Fruit fly (Drosophila melanogaster): ENCODE data around the gene Smn.

The Smn gene

DNA sequence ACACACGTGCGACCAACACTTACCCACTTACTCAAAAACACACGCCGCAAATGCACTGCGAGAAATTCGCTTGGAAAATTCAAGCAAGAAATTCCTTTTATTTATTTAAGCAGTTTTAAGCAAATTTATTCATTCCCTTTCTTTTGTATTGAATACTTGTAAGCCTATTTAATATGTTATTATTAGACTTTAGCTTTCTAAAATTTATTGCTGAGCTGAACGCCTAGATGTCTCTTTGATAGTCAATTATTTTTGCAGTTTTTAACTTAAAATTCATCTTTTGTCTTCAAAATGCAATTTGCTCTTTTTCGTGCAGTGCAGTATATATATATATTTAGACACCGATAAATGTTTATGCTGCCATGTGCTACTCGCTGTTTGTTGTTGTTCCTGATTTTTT is 47.4 kb downstream of the Smn start (continued):
- peak; percentile 70 for TF ChIP-seq croc (GFP tag; conservative IDR thresholded peaks at IDR 0.05)
- peak; percentile 27 for TF ChIP-seq Jarid2 (GFP tag; optimal IDR thresholded peaks at IDR 0.05)
- TF ChIP-seq Ptx1 (GFP tag; IDR thresholded peaks at IDR 0.05): peak; percentile 79
- TF ChIP-seq cas (GFP tag; IDR thresholded peaks at IDR 0.05): no peak
- TF ChIP-seq ERR (GFP tag; optimal IDR thresholded peaks at IDR 0.05): no peak
- no peak for TF ChIP-seq Dll (GFP tag; IDR thresholded peaks at IDR 0.05; ENCODE audit: partially characterized antibody)
- TF ChIP-seq sna (GFP tag; IDR thresholded peaks at IDR 0.05; ENCODE audit: partially characterized antibody): no peak
- TF ChIP-seq ato (GFP tag; IDR thresholded peaks at IDR 0.05; ENCODE audit: partially characterized antibody): no peak
- peak; percentile 36; the same call in 1 of the 2 replicates for TF ChIP-seq CG11085 (GFP tag; IDR thresholded peaks at IDR 0.05)
- peak; percentile 9 for TF ChIP-seq CG7928 (GFP tag; optimal IDR thresholded peaks at IDR 0.05)
- peak; percentile 59 for TF ChIP-seq kay (GFP tag; optimal IDR thresholded peaks at IDR 0.05)
- peak; percentile 84 for TF ChIP-seq nau (GFP tag; optimal IDR thresholded peaks at IDR 0.05)
- TF ChIP-seq Bdp1 (GFP tag; optimal IDR thresholded peaks at IDR 0.05): no peak
- peak; percentile 85 for TF ChIP-seq CG14710 (tag; optimal IDR thresholded peaks at IDR 0.05)
- peak; percentile 78 for TF ChIP-seq chif (GFP tag; optimal IDR thresholded peaks at IDR 0.05)
- no peak for TF ChIP-seq CG10959 (GFP tag; IDR thresholded peaks at IDR 0.05)
- peak; percentile 76 for TF ChIP-seq nerfin-1 (tag; optimal IDR thresholded peaks at IDR 0.05)
- TF ChIP-seq exex (tag; optimal IDR thresholded peaks at IDR 0.05): peak; percentile 25
- TF ChIP-seq CG4730 (GFP tag; IDR thresholded peaks at IDR 0.05): peak; percentile 57
- peak; percentile 83 for TF ChIP-seq CG4820 (GFP tag; optimal IDR thresholded peaks at IDR 0.05)
- no peak for TF ChIP-seq HLH4C (GFP tag; IDR thresholded peaks at IDR 0.05; ENCODE audit: partially characterized antibody)
- no peak for TF ChIP-seq CG34224 (GFP tag; IDR thresholded peaks at IDR 0.05; ENCODE audit: partially characterized antibody)
- TF ChIP-seq wek (GFP tag; optimal IDR thresholded peaks at IDR 0.05): no peak
- 0 out of 3 replicates have a peak, but pooled peaks have one; percentile 61 for TF ChIP-seq CG11560 (tag; IDR thresholded peaks at IDR 0.05)
- peak; percentile 47; the same call in 1 of the 3 replicates for TF ChIP-seq CG11093 (GFP tag; IDR thresholded peaks at IDR 0.05)
- peak; percentile 71 for TF ChIP-seq bab2 (GFP tag; optimal IDR thresholded peaks at IDR 0.05)
- peak; percentile 93 for TF ChIP-seq CG2678 (tag; optimal IDR thresholded peaks at IDR 0.05)
- peak; percentile 35; the same call in 1 of the 2 replicates for TF ChIP-seq CG31224 (GFP tag; IDR thresholded peaks at IDR 0.05)
- TF ChIP-seq CG6175 (GFP tag; IDR thresholded peaks at IDR 0.05): 0 out of 3 replicates have a peak, but pooled peaks have one; percentile 34
- TF ChIP-seq CG10543 (GFP tag; optimal IDR thresholded peaks at IDR 0.05): peak; percentile 81
- no peak for TF ChIP-seq br (optimal IDR thresholded peaks at IDR 0.05)
- TF ChIP-seq Ssrp (tag; optimal IDR thresholded peaks at IDR 0.05): peak; percentile 87
- no peak for TF ChIP-seq Opbp (GFP tag; IDR thresholded peaks at IDR 0.05; ENCODE audit: partially characterized antibody)
- TF ChIP-seq z (GFP tag; IDR thresholded peaks at IDR 0.05): no peak
- TF ChIP-seq CG10274 (GFP tag; optimal IDR thresholded peaks at IDR 0.05): peak; percentile 58
- TF ChIP-seq emc (GFP tag; optimal IDR thresholded peaks at IDR 0.05): peak; percentile 61
- TF ChIP-seq gsb-n (tag; optimal IDR thresholded peaks at IDR 0.05): peak; percentile 72
- peak; percentile 81 for TF ChIP-seq CG18476 (GFP tag; optimal IDR thresholded peaks at IDR 0.05)
- TF ChIP-seq run (tag; optimal IDR thresholded peaks at IDR 0.05): peak; percentile 61
- TF ChIP-seq CG32767 (GFP tag; IDR thresholded peaks at IDR 0.05): peak; percentile 51; the same call in 1 of the 2 replicates
- TF ChIP-seq sens-2 (GFP tag; IDR thresholded peaks at IDR 0.05): no peak
- TF ChIP-seq jing (GFP tag; optimal IDR thresholded peaks at IDR 0.05): peak; percentile 60
- peak; percentile 69 for TF ChIP-seq CG15601 (tag; optimal IDR thresholded peaks at IDR 0.05)
- peak; percentile 62 for TF ChIP-seq pnt (GFP tag; optimal IDR thresholded peaks at IDR 0.05)
- TF ChIP-seq ATbp (GFP tag; optimal IDR thresholded peaks at IDR 0.05): peak; percentile 70
- TF ChIP-seq Fer2 (tag; optimal IDR thresholded peaks at IDR 0.05): peak; percentile 49
- peak; percentile 86 for TF ChIP-seq dmrt99B (tag; optimal IDR thresholded peaks at IDR 0.05)
- TF ChIP-seq CG9797 (GFP tag; optimal IDR thresholded peaks at IDR 0.05): no peak
- 0 out of 2 replicates have a peak, but pooled peaks have one; percentile 7 for TF ChIP-seq dimm (GFP tag; IDR thresholded peaks at IDR 0.05)
- no peak for TF ChIP-seq pita (GFP tag; optimal IDR thresholded peaks at IDR 0.05)

Data from whole organism, embryonic.